Worm (Caenorhabditis elegans) whole organism, L4 larva: ENCODE measurements around the gene glr-4.

Source experiments
- attf-4 ChIP-seq: sonication (generic microtip); optimal IDR thresholded peaks from 3 replicates; lab custom pipeline; 2017; ENCODE audit warnings: missing biosample characterization, missing genetic modification characterization
- ceh-32 ChIP-seq: sonication (generic microtip); optimal IDR thresholded peaks from 2 replicates; lab custom pipeline; 2016; ENCODE audit warnings: mild to moderate bottlenecking, missing genetic modification characterization, missing compliant biosample characterization; ENCODE audit not compliant: poor library complexity

DNA sequence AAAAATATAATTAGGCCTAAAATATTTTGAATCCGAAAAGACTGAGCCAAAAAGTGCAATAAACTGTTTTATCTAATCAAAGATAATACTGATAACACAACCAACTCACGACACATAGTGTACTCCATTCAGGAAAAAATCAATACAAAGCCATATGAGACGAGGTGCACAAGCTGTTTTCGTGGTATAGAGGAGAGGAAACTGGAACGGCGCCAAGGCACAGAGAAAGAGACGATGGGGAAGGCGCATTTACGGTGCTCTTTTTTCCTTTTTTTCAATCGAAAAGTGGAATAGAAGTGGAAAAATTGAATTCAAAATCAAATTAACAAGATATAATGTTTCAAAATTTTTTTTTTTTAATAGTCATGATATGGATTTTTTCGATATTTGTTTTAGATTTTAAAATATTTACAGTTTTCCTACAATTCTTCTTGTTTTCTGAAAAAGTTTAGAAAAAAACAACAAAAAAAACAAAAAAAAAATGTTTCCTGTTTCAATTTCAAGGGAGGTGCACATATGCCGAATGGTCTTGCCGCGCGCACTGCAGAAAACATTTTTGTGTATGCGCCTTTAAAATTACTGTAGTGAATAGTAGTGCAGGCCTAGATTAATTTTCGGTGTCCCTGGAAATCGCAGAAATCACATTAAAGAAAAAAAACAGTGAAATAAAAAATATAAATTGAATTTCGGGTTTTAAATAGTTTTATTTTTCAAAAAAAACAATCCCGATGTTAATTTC, 35.6 kb downstream of the glr-4 start, which contains the start of gene B0228.7:
- TF ChIP-seq ceh-32 (tag; lab: Kevin White, UChicago) (no peak), attf-4 (tag; lab: Kevin White, UChicago) (no peak)
